Fruit fly (Drosophila melanogaster) whole organism, wandering third instar larva: ENCODE results near the gene CG9747.
A peak's percentile ranks its signal among the peaks of the same experiment; 100 is the strongest.

Experiments used
- CG32264 ChIP-seq: fragments of 200-800 bp; sonication (Bioruptor generic); optimal IDR thresholded peaks from 2 replicates; lab custom pipeline; 2016; ENCODE audit warnings: missing biosample characterization, missing genetic modification characterization
- CG9705 ChIP-seq: fragments of 200-800 bp; sonication (Bioruptor generic); optimal IDR thresholded peaks from 2 replicates; lab custom pipeline; 2018; ENCODE audit warnings: missing biosample characterization, mild to moderate bottlenecking, missing genetic modification characterization
- HLH106 ChIP-seq: fragments of 200-800 bp; optimal IDR thresholded peaks from 3 replicates; lab custom pipeline; 2019; ENCODE audit warnings: missing biosample characterization, mild to moderate bottlenecking, missing genetic modification characterization, moderate library complexity
- Hr83 ChIP-seq: fragments of 200-300 bp; sonication (Bioruptor generic); optimal IDR thresholded peaks from 2 replicates; lab custom pipeline; 2016; ENCODE audit warnings: missing biosample characterization, mild to moderate bottlenecking, missing genetic modification characterization, moderate library complexity; ENCODE audit not compliant: poor library complexity, severe bottlenecking
- Vsx2 ChIP-seq: fragments of 200-300, 225-300 bp; sonication (Bioruptor generic); optimal IDR thresholded peaks from 2 replicates; lab custom pipeline; 2018; ENCODE audit warnings: missing biosample characterization, missing genetic modification characterization; ENCODE audit not compliant: partially characterized antibody
- br ChIP-seq: fragments of 200-800 bp; sonication (Bioruptor generic); optimal IDR thresholded peaks from 2 replicates; lab custom pipeline; 2016; ENCODE audit warnings: missing biosample characterization, missing genetic modification characterization
- brk ChIP-seq: fragments of 200-800 bp; sonication (Bioruptor generic); optimal IDR thresholded peaks from 2 replicates; lab custom pipeline; 2016; ENCODE audit warnings: missing biosample characterization, mild to moderate bottlenecking, missing genetic modification characterization
- dmrt93B ChIP-seq: fragments of 200-800 bp; sonication (Bioruptor generic); optimal IDR thresholded peaks from 2 replicates; lab custom pipeline; 2018; ENCODE audit warnings: missing biosample characterization, mild to moderate bottlenecking, missing genetic modification characterization
- dsf ChIP-seq: sonication (Bioruptor generic); optimal IDR thresholded peaks from 2 replicates; lab custom pipeline; 2016; ENCODE audit warnings: missing biosample characterization, missing genetic modification characterization, borderline replicate concordance
- ey ChIP-seq: fragments of 200-800 bp; sonication (Bioruptor generic); optimal IDR thresholded peaks from 2 replicates; lab custom pipeline; 2016; ENCODE audit warnings: missing biosample characterization, missing genetic modification characterization
- foxo ChIP-seq, 2 experiments: fragments of 200-800 bp; sonication (Bioruptor generic); optimal IDR thresholded peaks; 2 replicates in 1 of 2; 3 replicates in 1 of 2; lab custom pipeline; 2016 to 2017; ENCODE audit warnings: missing biosample characterization in 2 of 2, missing genetic modification characterization in 2 of 2
- h ChIP-seq: fragments of 200-800 bp; sonication (Bioruptor generic); optimal IDR thresholded peaks from 3 replicates; lab custom pipeline; 2016; ENCODE audit warnings: missing biosample characterization, mild to moderate bottlenecking, missing genetic modification characterization
- rgr ChIP-seq: fragments of 200-800 bp; sonication (Bioruptor generic); optimal IDR thresholded peaks from 3 replicates; lab custom pipeline; 2016; ENCODE audit warnings: missing biosample characterization, mild to moderate bottlenecking, missing genetic modification characterization

DNA sequence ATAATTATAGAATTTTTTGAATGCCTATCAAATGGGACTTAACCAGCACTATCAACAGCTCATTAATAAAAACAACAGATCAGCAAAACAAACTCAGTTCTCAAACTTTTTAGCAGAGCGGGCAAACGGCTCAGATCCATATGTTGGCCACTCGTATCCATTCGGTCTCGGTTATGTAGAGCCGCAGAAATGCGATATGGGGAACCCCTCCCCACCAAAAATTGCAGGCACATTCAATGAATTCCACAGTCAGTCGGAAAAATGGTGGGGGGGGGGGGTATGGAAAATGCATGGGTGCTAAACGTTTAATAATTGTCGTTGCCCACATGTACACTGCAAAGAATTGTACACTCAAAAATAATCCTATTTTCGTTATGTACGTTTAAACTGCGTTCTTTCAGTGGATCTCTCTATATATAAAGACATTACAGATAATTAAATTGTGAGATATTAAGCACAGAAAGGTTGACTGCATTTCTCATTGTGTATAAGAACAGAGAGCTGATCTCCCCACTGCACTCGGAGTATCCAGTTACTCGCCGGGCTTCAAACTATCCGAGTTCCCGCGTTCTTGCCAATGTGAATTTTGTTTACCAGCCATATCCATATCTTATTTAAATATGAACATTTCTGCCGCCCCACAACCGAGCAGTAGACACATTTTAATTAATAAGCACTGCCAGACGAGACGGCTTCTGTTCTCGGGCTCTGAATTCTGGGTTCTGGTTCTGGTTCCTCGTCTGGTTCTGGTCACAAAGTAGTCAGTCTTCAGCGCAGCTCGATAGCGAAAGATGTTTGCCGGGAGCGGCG lies 39.5 kb downstream of the CG9747 start, which contains the start of gene CG15529:
- TF ChIP-seq Vsx2 (GFP tag; lab: Kevin White, UChicago), result no peak
- no peak for TF ChIP-seq br (GFP tag; lab: Kevin White, UChicago)
- no peak for TF ChIP-seq Hr83
- TF ChIP-seq brk, result no peak
- no peak for TF ChIP-seq dsf (GFP tag; lab: Kevin White, UChicago)
- TF ChIP-seq foxo (GFP tag; optimal IDR thresholded peaks at IDR 0.05; lab: Kevin White, UChicago), result peak in 1 of 2 experiments; percentile 1
- no peak for TF ChIP-seq dmrt93B (GFP tag; lab: Kevin White, UChicago)
- peak; percentile 57 for TF ChIP-seq h (GFP tag; lab: Kevin White, UChicago)
- TF ChIP-seq rgr (GFP tag; lab: Kevin White, UChicago), result peak; percentile 30
- no peak for TF ChIP-seq CG9705 (GFP tag; lab: Kevin White, UChicago)
- peak; percentile 39 for TF ChIP-seq HLH106 (tag; lab: Kevin White, UChicago)
- no peak for TF ChIP-seq CG32264 (GFP tag; lab: Kevin White, UChicago)
- TF ChIP-seq ey (GFP tag; lab: Kevin White, UChicago), result peak; percentile 26
